Fruit fly (Drosophila melanogaster): ENCODE data around the gene Hira.

Hira gene

DNA sequence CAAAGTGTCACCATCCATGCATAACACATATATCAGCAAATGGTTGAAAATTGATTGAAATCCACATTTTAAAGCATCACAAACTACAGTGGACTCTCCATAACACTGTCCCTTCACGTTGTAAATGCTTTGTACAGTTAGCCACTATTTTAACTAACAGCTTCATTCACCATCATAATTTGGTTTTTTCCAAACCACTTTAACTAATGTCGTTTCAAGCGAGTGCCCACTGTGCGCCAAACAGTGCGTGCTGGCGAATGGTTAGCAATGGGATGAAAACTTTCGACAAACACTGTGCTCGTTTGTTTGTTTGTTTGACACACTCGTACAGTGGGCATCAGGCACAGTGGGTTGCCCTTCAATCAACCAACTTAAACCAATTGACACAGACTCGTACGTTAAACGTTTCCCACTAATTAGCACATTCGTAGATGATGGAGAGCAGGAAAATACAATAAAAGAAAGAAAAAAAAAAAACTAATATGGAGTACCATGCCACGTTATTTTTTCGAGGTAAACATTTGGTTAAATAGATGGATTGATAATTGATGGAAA lies 21.6 kb upstream of the Hira start (continued):
- peak; percentile 91 for TF ChIP-seq nmo (GFP tag; optimal IDR thresholded peaks at IDR 0.05)
- TF ChIP-seq aop (GFP tag; IDR thresholded peaks at IDR 0.05): peak; percentile 86
- peak; percentile 96 for TF ChIP-seq row (GFP tag; IDR thresholded peaks at IDR 0.05)
- TF ChIP-seq CG8281 (tag; optimal IDR thresholded peaks at IDR 0.05): peak; percentile 55
- TF ChIP-seq ftz-f1 (GFP tag; optimal IDR thresholded peaks at IDR 0.05): peak; percentile 49
- peak; percentile 84 for TF ChIP-seq CG11398 (GFP tag; optimal IDR thresholded peaks at IDR 0.05)
- TF ChIP-seq hth (optimal IDR thresholded peaks at IDR 0.05): no peak
- TF ChIP-seq vvl (GFP tag; IDR thresholded peaks at IDR 0.05): peak; percentile 97
- TF ChIP-seq CG12391 (tag; optimal IDR thresholded peaks at IDR 0.05): peak; percentile 87
- TF ChIP-seq gsb (GFP tag; IDR thresholded peaks at IDR 0.05): peak; percentile 91
- TF ChIP-seq repo (GFP tag; optimal IDR thresholded peaks at IDR 0.05): peak; percentile 92
- TF ChIP-seq ATbp (GFP tag; optimal IDR thresholded peaks at IDR 0.05): peak; percentile 89
- peak; percentile 92 for TF ChIP-seq CG5953 (GFP tag; IDR thresholded peaks at IDR 0.05)
- peak; percentile 52 for TF ChIP-seq CG15696 (tag; optimal IDR thresholded peaks at IDR 0.05)
- peak; percentile 71 for TF ChIP-seq gro (GFP tag; optimal IDR thresholded peaks at IDR 0.05)
- peak; percentile 85 for TF ChIP-seq odd (GFP tag; optimal IDR thresholded peaks at IDR 0.05)
- TF ChIP-seq stwl (tag; optimal IDR thresholded peaks at IDR 0.05): no peak
- peak; percentile 95 for TF ChIP-seq ttk (GFP tag; IDR thresholded peaks at IDR 0.05)
- no peak for TF ChIP-seq HLH4C (GFP tag; IDR thresholded peaks at IDR 0.05; ENCODE audit: partially characterized antibody)
- peak; percentile 88 for TF ChIP-seq ro (GFP tag; IDR thresholded peaks at IDR 0.05)
- peak; percentile 84 for TF ChIP-seq fd64A (GFP tag; optimal IDR thresholded peaks at IDR 0.05)
- TF ChIP-seq CG15073 (GFP tag; optimal IDR thresholded peaks at IDR 0.05): peak; percentile 73
- TF ChIP-seq lov (optimal IDR thresholded peaks at IDR 0.05): no peak
- TF ChIP-seq lov (GFP tag; IDR thresholded peaks at IDR 0.05): peak; percentile 93; the same call in 2 of the 3 replicates
- TF ChIP-seq trh (GFP tag; optimal IDR thresholded peaks at IDR 0.05): peak; percentile 39
- peak; percentile 93 for TF ChIP-seq NFAT (GFP tag; IDR thresholded peaks at IDR 0.05)
- TF ChIP-seq CG12942 (GFP tag; optimal IDR thresholded peaks at IDR 0.05): peak; percentile 90
- peak; percentile 84 for TF ChIP-seq CG1602 (GFP tag; optimal IDR thresholded peaks at IDR 0.05)
- TF ChIP-seq CG12155 (GFP tag; optimal IDR thresholded peaks at IDR 0.05): peak; percentile 92
- TF ChIP-seq disco-r (GFP tag; optimal IDR thresholded peaks at IDR 0.05): peak; percentile 83
- TF ChIP-seq TFAM (GFP tag; optimal IDR thresholded peaks at IDR 0.05): no peak
- peak; percentile 70 for TF ChIP-seq sd (tag; optimal IDR thresholded peaks at IDR 0.05)
- TF ChIP-seq CG3065 (GFP tag; optimal IDR thresholded peaks at IDR 0.05): peak; percentile 61
- TF ChIP-seq tna (GFP tag; IDR thresholded peaks at IDR 0.05; ENCODE audit: partially characterized antibody): no peak
- TF ChIP-seq Meics (GFP tag; optimal IDR thresholded peaks at IDR 0.05): peak; percentile 88
- no peak for TF ChIP-seq fru (optimal IDR thresholded peaks at IDR 0.05)
- TF ChIP-seq CkIIα-i1 (GFP tag; IDR thresholded peaks at IDR 0.05): peak; percentile 9; the same call in 1 of the 2 replicates
- TF ChIP-seq crol (GFP tag; IDR thresholded peaks at IDR 0.05): peak; percentile 61
- peak; percentile 79 for TF ChIP-seq salm (tag; optimal IDR thresholded peaks at IDR 0.05)
- peak; percentile 93 for TF ChIP-seq CG11247 (GFP tag; IDR thresholded peaks at IDR 0.05)
- TF ChIP-seq HmgD (GFP tag; optimal IDR thresholded peaks at IDR 0.05): peak; percentile 86
- peak; percentile 89 for TF ChIP-seq CG4424 (GFP tag; optimal IDR thresholded peaks at IDR 0.05)
- no peak for TF ChIP-seq nerfin-2 (GFP tag; IDR thresholded peaks at IDR 0.05; ENCODE audit: partially characterized antibody)
- TF ChIP-seq CG6765 (GFP tag; optimal IDR thresholded peaks at IDR 0.05): peak; percentile 56
- peak; percentile 82 for TF ChIP-seq Hand (GFP tag; optimal IDR thresholded peaks at IDR 0.05)
- peak; percentile 91 for TF ChIP-seq CG4820 (GFP tag; optimal IDR thresholded peaks at IDR 0.05)
- TF ChIP-seq bbx (GFP tag; IDR thresholded peaks at IDR 0.05; ENCODE audit: partially characterized antibody): no peak
- peak; percentile 91 for TF ChIP-seq H15 (GFP tag; IDR thresholded peaks at IDR 0.05)
- peak; percentile 87 for TF ChIP-seq NK7.1 (GFP tag; optimal IDR thresholded peaks at IDR 0.05)
- peak; percentile 81 for TF ChIP-seq pum (GFP tag; optimal IDR thresholded peaks at IDR 0.05)
- TF ChIP-seq zfh2 (GFP tag; optimal IDR thresholded peaks at IDR 0.05): peak; percentile 96
- TF ChIP-seq CG10462 (GFP tag; optimal IDR thresholded peaks at IDR 0.05): peak; percentile 76
